Worm (Caenorhabditis elegans) whole organism, L2 larva: ENCODE data around the gene pod-1.

ENCODE experiments used
- C34F6.9 ChIP-seq: fragments of 150-350 bp; optimal IDR thresholded peaks from 2 replicates; lab custom pipeline; 2014; ENCODE audit warnings: missing biosample characterization, missing genetic modification characterization
- F13H6.1 ChIP-seq: sonication (generic microtip); optimal IDR thresholded peaks from 2 replicates; lab custom pipeline; 2016; ENCODE audit warnings: missing genetic modification characterization, missing compliant biosample characterization
- Y55F3AM.14 ChIP-seq: fragments of 200-800 bp; sonication (Bioruptor generic); optimal IDR thresholded peaks from 2 replicates; lab custom pipeline; 2018; ENCODE audit warnings: mild to moderate bottlenecking, missing genetic modification characterization, missing compliant biosample characterization
- ama-1 ChIP-seq: fragments of 150-350 bp; optimal IDR thresholded peaks from 2 replicates; lab custom pipeline; 2018; ENCODE audit warnings: inconsistent platforms
- blmp-1 ChIP-seq: sonication (generic microtip); optimal IDR thresholded peaks from 2 replicates; lab custom pipeline; 2017; ENCODE audit warnings: missing genetic modification characterization, mild to moderate bottlenecking, missing compliant biosample characterization, antibody characterized with exemption, moderate library complexity; ENCODE audit not compliant: insufficient read depth
- ceh-16 ChIP-seq: fragments of 150-350 bp; optimal IDR thresholded peaks from 2 replicates; lab custom pipeline; 2014; ENCODE audit warnings: missing biosample characterization, missing genetic modification characterization
- ceh-82 ChIP-seq: fragments of 150-350 bp; optimal IDR thresholded peaks from 2 replicates; lab custom pipeline; 2014; ENCODE audit warnings: missing biosample characterization, missing genetic modification characterization
- crh-2 ChIP-seq: sonication (generic microtip); optimal IDR thresholded peaks from 2 replicates; lab custom pipeline; 2017; ENCODE audit warnings: missing biosample characterization, missing genetic modification characterization
- dmd-4 ChIP-seq: sonication (generic microtip); optimal IDR thresholded peaks from 2 replicates; lab custom pipeline; 2017; ENCODE audit warnings: missing biosample characterization, missing genetic modification characterization
- egl-27 ChIP-seq: sonication (generic microtip); optimal IDR thresholded peaks from 3 replicates; lab custom pipeline; 2017; ENCODE audit warnings: missing biosample characterization, missing genetic modification reagents, missing genetic modification characterization
- elt-1 ChIP-seq: fragments of 150-350 bp; optimal IDR thresholded peaks from 2 replicates; lab custom pipeline; 2014; ENCODE audit warnings: missing biosample characterization, missing genetic modification characterization
- fos-1 ChIP-seq: fragments of 150-350 bp; optimal IDR thresholded peaks from 2 replicates; lab custom pipeline; 2014; ENCODE audit warnings: missing biosample characterization, missing genetic modification characterization
- gmeb-1 ChIP-seq: fragments of 150-350 bp; optimal IDR thresholded peaks from 2 replicates; lab custom pipeline; 2014; ENCODE audit warnings: missing biosample characterization, missing genetic modification characterization
- lin-11 ChIP-seq: fragments of 150-350 bp; sonication (generic microtip); optimal IDR thresholded peaks from 2 replicates; lab custom pipeline; 2014; ENCODE audit warnings: missing biosample characterization, missing genetic modification characterization, inconsistent platforms, mixed read lengths
- lin-13 ChIP-seq: fragments of 150-350 bp; optimal IDR thresholded peaks from 2 replicates; lab custom pipeline; 2014; ENCODE audit warnings: missing biosample characterization, missing genetic modification reagents, missing genetic modification characterization
- lin-39 ChIP-seq: fragments of 150-350 bp; optimal IDR thresholded peaks from 2 replicates; lab custom pipeline; 2014; ENCODE audit warnings: missing biosample characterization, missing genetic modification reagents, missing genetic modification characterization
- lsy-2 ChIP-seq, 2 experiments: fragments of 150-350 bp in 1 of 2; sonication (generic microtip) in 1 of 2; optimal IDR thresholded peaks; 2 replicates each; lab custom pipeline; 2014 to 2017; ENCODE audit warnings: missing biosample characterization in 2 of 2, missing genetic modification characterization in 2 of 2
- mab-5 ChIP-seq: fragments of 150-350 bp; optimal IDR thresholded peaks from 2 replicates; lab custom pipeline; 2014; ENCODE audit warnings: missing biosample characterization, missing genetic modification characterization
- mbf-1 ChIP-seq: sonication (generic microtip); optimal IDR thresholded peaks from 2 replicates; lab custom pipeline; 2017; ENCODE audit warnings: missing biosample characterization, missing genetic modification characterization
- mdl-1 ChIP-seq, 2 experiments: fragments of 150-350 bp in 1 of 2; sonication (generic microtip) in 1 of 2; optimal IDR thresholded peaks; 2 replicates each; lab custom pipeline; 2017; ENCODE audit warnings: missing biosample characterization in 2 of 2, missing genetic modification characterization in 2 of 2
- nhr-10 ChIP-seq: sonication (generic microtip); optimal IDR thresholded peaks from 2 replicates; lab custom pipeline; 2017; ENCODE audit warnings: missing biosample characterization, missing genetic modification characterization
- nhr-12 ChIP-seq: fragments of 150-350 bp; optimal IDR thresholded peaks from 2 replicates; lab custom pipeline; 2014; ENCODE audit warnings: missing biosample characterization, missing genetic modification characterization
- nhr-129 ChIP-seq: fragments of 150-350 bp; optimal IDR thresholded peaks from 2 replicates; lab custom pipeline; 2014; ENCODE audit warnings: missing biosample characterization, missing genetic modification characterization
- nhr-21 ChIP-seq: fragments of 150-350 bp; optimal IDR thresholded peaks from 2 replicates; lab custom pipeline; 2014; ENCODE audit warnings: missing biosample characterization, missing genetic modification characterization
- nhr-23 ChIP-seq: fragments of 150-350 bp; optimal IDR thresholded peaks from 2 replicates; lab custom pipeline; 2014; ENCODE audit warnings: missing biosample characterization, missing genetic modification reagents, missing genetic modification characterization
- nhr-237 ChIP-seq: fragments of 150-350 bp; optimal IDR thresholded peaks from 2 replicates; lab custom pipeline; 2014; ENCODE audit warnings: missing biosample characterization, missing genetic modification characterization
- nhr-25 ChIP-seq: fragments of 150-350 bp; sonication (generic microtip); optimal IDR thresholded peaks from 3 replicates; lab custom pipeline; 2014; ENCODE audit warnings: missing biosample characterization, missing genetic modification characterization
- nhr-6 ChIP-seq: fragments of 150-350 bp; optimal IDR thresholded peaks from 2 replicates; lab custom pipeline; 2014; ENCODE audit warnings: missing biosample characterization, missing genetic modification characterization
- nhr-77 ChIP-seq: fragments of 150-350 bp; optimal IDR thresholded peaks from 2 replicates; lab custom pipeline; 2014; ENCODE audit warnings: missing biosample characterization, missing genetic modification characterization
- sem-4 ChIP-seq: fragments of 150-350 bp; optimal IDR thresholded peaks from 2 replicates; lab custom pipeline; 2014; ENCODE audit warnings: missing biosample characterization, missing genetic modification reagents, missing genetic modification characterization
- sma-3 ChIP-seq: sonication (generic microtip); optimal IDR thresholded peaks from 2 replicates; lab custom pipeline; 2016; ENCODE audit warnings: missing genetic modification reagents, missing genetic modification characterization, missing compliant biosample characterization
- sma-9 ChIP-seq, 2 experiments: fragments of 150-350 bp in 1 of 2; sonication (generic microtip) in 1 of 2; optimal IDR thresholded peaks; 2 replicates each; lab custom pipeline; 2014 to 2016; ENCODE audit warnings: missing genetic modification characterization in 2 of 2, mild to moderate bottlenecking in 1 of 2, missing biosample characterization in 1 of 2, missing compliant biosample characterization in 1 of 2, missing genetic modification reagents in 1 of 2, moderate library complexity in 1 of 2
- snpc-4 ChIP-seq: fragments of 150-350 bp; optimal IDR thresholded peaks from 2 replicates; lab custom pipeline; 2014; ENCODE audit warnings: missing biosample characterization, missing genetic modification characterization
- unc-55 ChIP-seq: fragments of 150-350 bp; sonication (generic microtip); optimal IDR thresholded peaks from 3 replicates; lab custom pipeline; 2014; ENCODE audit warnings: missing biosample characterization, missing genetic modification reagents, missing genetic modification characterization
- zag-1 ChIP-seq: fragments of 150-350 bp; optimal IDR thresholded peaks from 2 replicates; lab custom pipeline; 2014; ENCODE audit warnings: missing biosample characterization, missing genetic modification characterization
- ztf-4 ChIP-seq: fragments of 150-350 bp; optimal IDR thresholded peaks from 2 replicates; lab custom pipeline; 2014; ENCODE audit warnings: missing biosample characterization, missing genetic modification characterization

Gene pod-1

DNA sequence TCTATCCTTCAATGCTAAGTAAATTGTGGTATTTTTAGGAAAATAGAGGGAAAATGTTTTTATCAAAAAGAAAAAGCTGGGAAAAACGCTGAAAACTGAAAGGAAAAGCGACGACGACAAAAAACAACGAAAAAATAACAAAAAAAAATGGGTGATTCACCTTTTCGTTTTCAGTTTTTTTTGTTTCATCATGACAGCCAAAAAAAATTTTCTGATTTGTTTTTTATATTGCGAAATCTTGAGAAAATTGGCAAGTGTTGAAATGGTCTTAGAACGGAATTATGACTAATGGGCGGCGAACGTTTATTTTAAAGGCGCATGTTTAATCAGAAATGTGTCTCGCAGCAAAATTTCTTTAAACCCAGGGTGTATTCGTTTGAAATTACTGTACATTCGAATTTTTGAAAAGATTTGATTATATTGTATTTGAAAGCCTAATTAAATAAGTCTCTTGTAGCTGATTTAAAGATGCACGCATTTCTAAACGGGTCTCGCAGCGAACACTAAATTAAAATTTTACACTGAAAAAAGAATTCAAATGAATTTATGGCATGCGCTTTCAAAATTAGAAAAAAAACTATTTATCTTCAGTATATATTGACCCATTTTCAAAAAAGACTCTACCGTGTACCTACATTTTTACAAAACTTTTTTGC is 11.9 kb upstream of the pod-1 start:
- TF ChIP-seq nhr-10 (tag; lab: Kevin White, UChicago) (no peak), F13H6.1 (tag; lab: Kevin White, UChicago) (no peak), unc-55 (GFP tag; lab: Kevin White, UChicago) (no peak), zag-1 (tag; lab: Kevin White, UChicago) (no peak), nhr-23 (tag; lab: Kevin White, UChicago) (no peak), nhr-21 (tag; lab: Kevin White, UChicago) (no peak), mdl-1 (tag; optimal IDR thresholded peaks at IDR 0.05; lab: Kevin White, UChicago) (no peak), C34F6.9 (tag; lab: Kevin White, UChicago) (no peak), ceh-82 (tag; lab: Kevin White, UChicago) (no peak), lin-39 (tag; lab: Kevin White, UChicago) (no peak), nhr-25 (tag; lab: Kevin White, UChicago) (no peak)

DNA sequence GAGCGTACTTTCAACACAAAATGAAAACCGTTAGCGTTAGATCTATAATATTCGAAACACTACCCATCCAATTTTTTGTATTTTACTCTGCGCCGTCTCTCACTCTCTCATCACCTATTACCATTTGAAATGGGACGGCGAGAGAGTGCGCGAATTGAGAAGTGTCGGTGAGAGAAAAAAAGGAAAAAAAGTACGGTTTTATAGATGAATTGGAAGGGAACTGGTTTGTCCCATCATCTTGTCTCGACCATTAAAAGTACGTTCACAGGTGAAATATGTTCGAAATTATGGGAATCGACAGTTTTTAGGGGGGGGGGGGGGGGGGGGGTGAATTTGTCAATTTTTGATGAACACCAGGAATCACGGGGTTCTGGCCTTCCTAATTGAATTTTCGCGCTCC is 10.8 kb upstream of the pod-1 start:
- TF ChIP-seq nhr-6 (tag; lab: Kevin White, UChicago) (peak; percentile 12), mab-5 (tag; lab: Kevin White, UChicago) (no peak), elt-1 (tag; lab: Kevin White, UChicago) (no peak), fos-1 (tag; lab: Kevin White, UChicago) (no peak), nhr-25 (tag; lab: Kevin White, UChicago) (peak; percentile 62), mbf-1 (tag; lab: Kevin White, UChicago) (no peak), egl-27 (tag; lab: Kevin White, UChicago) (peak; percentile 7), Y55F3AM.14 (GFP tag; lab: Kevin White, UChicago) (no peak), crh-2 (tag; lab: Kevin White, UChicago) (peak; percentile 20), F13H6.1 (tag; lab: Kevin White, UChicago) (peak; percentile 41), sma-9 (GFP tag; optimal IDR thresholded peaks at IDR 0.05; lab: Kevin White, UChicago) (peak; percentile 14), sma-9 (tag; optimal IDR thresholded peaks at IDR 0.05; lab: Kevin White, UChicago) (no peak), mdl-1 (tag; optimal IDR thresholded peaks at IDR 0.05; lab: Kevin White, UChicago) (no peak), sma-3 (no peak), blmp-1 (peak; percentile 11), nhr-77 (tag; lab: Kevin White, UChicago) (no peak)

DNA sequence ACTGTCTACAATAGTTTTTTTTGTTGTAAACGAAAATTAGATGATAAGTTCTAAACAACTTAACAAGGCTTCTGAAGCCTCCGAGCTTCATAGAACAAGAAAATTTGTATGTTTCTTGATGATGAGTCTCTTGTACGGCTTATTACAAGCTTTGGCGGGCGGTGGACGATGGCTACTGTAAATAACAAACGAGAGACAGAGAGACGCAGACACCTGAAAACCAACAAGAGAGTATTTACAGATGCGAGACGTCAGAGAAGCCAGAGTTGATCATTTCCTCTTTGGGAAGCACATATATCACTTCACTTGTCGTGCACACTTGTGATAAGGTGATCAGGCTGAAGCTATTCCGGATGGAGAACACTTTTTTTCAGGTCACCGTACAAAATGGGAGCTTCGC is 6.9 kb upstream of the pod-1 start:
- TF ChIP-seq sem-4 (tag; lab: Kevin White, UChicago) (no peak), nhr-12 (no peak), ceh-16 (tag; lab: Kevin White, UChicago) (no peak), nhr-25 (tag; lab: Kevin White, UChicago) (no peak), snpc-4 (no peak), gmeb-1 (tag; lab: Kevin White, UChicago) (no peak)

DNA sequence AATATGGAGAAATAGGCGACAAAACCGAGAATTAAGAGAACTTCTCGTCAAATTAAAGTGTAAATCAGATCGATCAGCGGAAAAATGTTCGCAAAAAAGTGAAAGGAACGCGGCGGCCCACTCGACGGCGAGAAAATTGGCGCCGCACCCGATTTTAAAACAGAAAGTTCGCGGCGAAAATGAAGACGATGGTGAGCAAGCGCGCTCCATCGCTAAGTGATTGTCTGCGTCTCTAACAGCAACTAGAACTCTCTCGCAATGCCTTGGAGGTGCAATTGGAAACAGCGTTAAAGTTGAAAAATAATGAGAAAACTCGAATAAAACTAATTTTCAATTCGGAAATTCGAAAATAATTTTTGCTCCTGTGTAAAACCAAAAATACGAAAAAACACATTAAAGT is 6.1 kb upstream of the pod-1 start:
- TF ChIP-seq sem-4 (tag; lab: Kevin White, UChicago): peak; percentile 21
- TF ChIP-seq fos-1 (tag; lab: Kevin White, UChicago): peak; percentile 5
- peak; percentile 71 for TF ChIP-seq lin-11 (tag; lab: Kevin White, UChicago)
- no peak for TF ChIP-seq mdl-1 (tag; optimal IDR thresholded peaks at IDR 0.05; lab: Kevin White, UChicago)
- peak; percentile 80 for TF ChIP-seq unc-55 (GFP tag; lab: Kevin White, UChicago)
- TF ChIP-seq snpc-4: no peak
- TF ChIP-seq nhr-25 (tag; lab: Kevin White, UChicago): peak; percentile 70
- TF ChIP-seq sma-9 (GFP tag; optimal IDR thresholded peaks at IDR 0.05; lab: Kevin White, UChicago): peak; percentile 50
- no peak for TF ChIP-seq sma-9 (tag; optimal IDR thresholded peaks at IDR 0.05; lab: Kevin White, UChicago)
- TF ChIP-seq gmeb-1 (tag; lab: Kevin White, UChicago): peak; percentile 75
- peak; percentile 3 for TF ChIP-seq mab-5 (tag; lab: Kevin White, UChicago)
- no peak for TF ChIP-seq ztf-4 (tag; lab: Kevin White, UChicago)
- TF ChIP-seq C34F6.9 (tag; lab: Kevin White, UChicago): peak; percentile 53
- no peak for TF ChIP-seq dmd-4 (tag; lab: Kevin White, UChicago)
- TF ChIP-seq nhr-129: peak; percentile 53
- TF ChIP-seq lsy-2 (tag; optimal IDR thresholded peaks at IDR 0.05; lab: Kevin White, UChicago): peak; percentile 47 to 77
- peak; percentile 96 for TF ChIP-seq blmp-1
- peak; percentile 41 for TF ChIP-seq F13H6.1 (tag; lab: Kevin White, UChicago)
- TF ChIP-seq lin-13: peak; percentile 76
- TF ChIP-seq crh-2 (tag; lab: Kevin White, UChicago): peak; percentile 70
- TF ChIP-seq nhr-237: no peak
- TF ChIP-seq elt-1 (tag; lab: Kevin White, UChicago): no peak
- TF ChIP-seq nhr-21 (tag; lab: Kevin White, UChicago): peak; percentile 60
- no peak for TF ChIP-seq ama-1 (lab: Kevin White, UChicago)
